Worm (Caenorhabditis elegans): ENCODE measurements around the gene nrx-1.

The nrx-1 gene

ce11 chrV:10876512-10876911, 51.7 kb downstream of the nrx-1 start:
- TF ChIP-seq ztf-18 (tag; optimal IDR thresholded peaks at IDR 0.05) (no peak), lin-26 (GFP tag; IDR thresholded peaks at IDR 0.05) (no peak), ceh-100 (GFP tag; IDR thresholded peaks at IDR 0.05) (no peak), madf-8 (GFP tag; conservative IDR thresholded peaks at IDR 0.05) (no peak), ZK185.1 (tag; optimal IDR thresholded peaks at IDR 0.05; ENCODE audit: poor library complexity, severe bottlenecking) (no peak), hmg-20 (GFP tag; IDR thresholded peaks at IDR 0.05) (no peak), F55B11.4 (tag; optimal IDR thresholded peaks at IDR 0.05; ENCODE audit: borderline replicate concordance, insufficient read depth) (no peak), ztf-22 (GFP tag; optimal IDR thresholded peaks at IDR 0.05) (no peak), aptf-2 (GFP tag; conservative IDR thresholded peaks at IDR 0.05) (no peak), repo-1 (tag; optimal IDR thresholded peaks at IDR 0.05) (no peak), ceh-40 (GFP tag; IDR thresholded peaks at IDR 0.05) (no peak), cebp-2 (GFP tag; IDR thresholded peaks at IDR 0.05) (no peak), F57C9.4 (tag; optimal IDR thresholded peaks at IDR 0.05) (no peak), madf-10 (tag; optimal IDR thresholded peaks at IDR 0.05) (no peak), F23B12.7 (tag; optimal IDR thresholded peaks at IDR 0.05; ENCODE audit: insufficient read depth) (no peak), T07F8.4 (tag; optimal IDR thresholded peaks at IDR 0.05) (no peak)

- TF ChIP-seq rcor-1 (GFP tag; IDR thresholded peaks at IDR 0.05) (no peak), nhr-80 (tag; optimal IDR thresholded peaks at IDR 0.05) (peak; percentile 86), ztf-22 (GFP tag; optimal IDR thresholded peaks at IDR 0.05) (peak; percentile 25)
Observed at ce11 chrV:10877808-10878600, 53.2 kb downstream of the nrx-1 start.

ce11 chrV:10880138-10880882, 55.5 kb downstream of the nrx-1 start, which contains the start of gene F32D8.1:
F32D8.1 (plus strand) TSS chrV:10880832.
- no peak for TF ChIP-seq gei-17 (GFP tag; optimal IDR thresholded peaks at IDR 0.05)
- TF ChIP-seq pha-4 (tag; optimal IDR thresholded peaks at IDR 0.05) = no peak

ce11 chrV:10883478-10883877, 58.7 kb downstream of the nrx-1 start, which contains the start of gene F32D8.2:
F32D8.2 (plus strand) TSS chrV:10883778.
- TF ChIP-seq nfya-1 (tag; optimal IDR thresholded peaks at IDR 0.05; ENCODE audit: borderline replicate concordance, insufficient read depth) (no peak), lir-1 (GFP tag; conservative IDR thresholded peaks at IDR 0.05) (no peak), nhr-90 (tag; optimal IDR thresholded peaks at IDR 0.05) (no peak), mes-4 (tag; optimal IDR thresholded peaks at IDR 0.05) (no peak), madf-6 (GFP tag; IDR thresholded peaks at IDR 0.05) (no peak), nhr-27 (tag; optimal IDR thresholded peaks at IDR 0.05) (no peak), hmg-20 (GFP tag; IDR thresholded peaks at IDR 0.05) (no peak), Y53G8AR.9 (GFP tag; conservative IDR thresholded peaks at IDR 0.05) (no peak), bed-2 (GFP tag; IDR thresholded peaks at IDR 0.05) (no peak), hmg-1.2 (GFP tag; IDR thresholded peaks at IDR 0.05) (no peak), attf-5 (GFP tag; optimal IDR thresholded peaks at IDR 0.05) (no peak), F23B12.7 (tag; optimal IDR thresholded peaks at IDR 0.05; ENCODE audit: insufficient read depth) (no peak), lsl-1 (GFP tag; optimal IDR thresholded peaks at IDR 0.05) (no peak), ztf-25 (GFP tag; IDR thresholded peaks at IDR 0.05) (no peak), sptf-2 (GFP tag; optimal IDR thresholded peaks at IDR 0.05) (no peak), rec-8 (tag; optimal IDR thresholded peaks at IDR 0.05) (no peak), lin-54 (GFP tag; optimal IDR thresholded peaks at IDR 0.05) (no peak), bed-1 (GFP tag; IDR thresholded peaks at IDR 0.05) (no peak), mxl-1 (tag; optimal IDR thresholded peaks at IDR 0.05) (no peak), F57A8.1 (GFP tag; optimal IDR thresholded peaks at IDR 0.05) (no peak)
